Fruit fly (Drosophila melanogaster) whole organism, pupa: Measurements from ENCODE around the gene Ncc69.

ENCODE experiments used
- CG12605 ChIP-seq: fragments of 200-800 bp; sonication (Bioruptor generic); IDR thresholded peaks from 2 replicates; pipeline ENCODE4 v1.3.6; 2022; ENCODE audit warnings: missing biosample characterization, missing genetic modification characterization
- CG13204 ChIP-seq: fragments of 200-800 bp; sonication (Bioruptor generic); optimal IDR thresholded peaks from 2 replicates; lab custom pipeline; 2018; ENCODE audit warnings: missing biosample characterization, mild to moderate bottlenecking, missing genetic modification characterization, moderate library complexity
- CG14655 ChIP-seq: fragments of 200-800 bp; sonication (Bioruptor generic); optimal IDR thresholded peaks from 3 replicates; lab custom pipeline; 2017; ENCODE audit warnings: mild to moderate bottlenecking, missing biosample characterization, missing genetic modification reagents, missing genetic modification characterization
- CG15710 ChIP-seq: fragments of 200-800 bp; sonication (Bioruptor generic); optimal IDR thresholded peaks from 2 replicates; lab custom pipeline; 2018; ENCODE audit warnings: missing biosample characterization, mild to moderate bottlenecking, missing genetic modification characterization, moderate library complexity
- CG17806 ChIP-seq: fragments of 200-800 bp; sonication (Bioruptor generic); optimal IDR thresholded peaks from 2 replicates; lab custom pipeline; 2018; ENCODE audit warnings: missing biosample characterization, mild to moderate bottlenecking, missing genetic modification characterization, moderate library complexity
- CG32121 ChIP-seq: fragments of 200-800 bp; sonication (Bioruptor generic); IDR thresholded peaks from 2 replicates; pipeline ENCODE4 v1.3.6; 2022; ENCODE audit warnings: missing biosample characterization, missing genetic modification characterization
- CG34367 ChIP-seq: fragments of 200-800 bp; sonication (Bioruptor generic); optimal IDR thresholded peaks from 2 replicates; lab custom pipeline; 2018; ENCODE audit warnings: missing biosample characterization, mild to moderate bottlenecking, missing genetic modification characterization
- CG4496 ChIP-seq: fragments of 200-800 bp; sonication (Bioruptor generic); IDR thresholded peaks from 3 replicates; pipeline ENCODE4 v1.3.6; 2022; ENCODE audit warnings: missing biosample characterization, missing genetic modification characterization
- CG8159 ChIP-seq: fragments of 200-800 bp; sonication (Bioruptor generic); optimal IDR thresholded peaks from 3 replicates; lab custom pipeline; 2018; ENCODE audit warnings: missing biosample characterization, mild to moderate bottlenecking, missing genetic modification characterization, moderate library complexity
- CG8301 ChIP-seq: fragments of 200-800 bp; sonication (Bioruptor generic); optimal IDR thresholded peaks from 2 replicates; lab custom pipeline; 2018; ENCODE audit warnings: missing biosample characterization, mild to moderate bottlenecking, missing genetic modification characterization
- CG9948 ChIP-seq: fragments of 200-800 bp; sonication (Bioruptor generic); optimal IDR thresholded peaks from 2 replicates; lab custom pipeline; 2018; ENCODE audit warnings: missing biosample characterization, mild to moderate bottlenecking, missing genetic modification characterization, moderate library complexity
- D1 ChIP-seq: fragments of 200-800 bp; sonication (Bioruptor generic); optimal IDR thresholded peaks from 2 replicates; lab custom pipeline; 2018; ENCODE audit warnings: missing biosample characterization, mild to moderate bottlenecking, missing genetic modification characterization, moderate library complexity
- EcR ChIP-seq: fragments of 200-800 bp; sonication (Bioruptor generic); optimal IDR thresholded peaks from 3 replicates; lab custom pipeline; 2019; ENCODE audit warnings: missing biosample characterization, missing genetic modification characterization, mild to moderate bottlenecking, moderate library complexity, missing genetic modification reagents
- Ets98B ChIP-seq: fragments of 200-800 bp; sonication (Bioruptor generic); IDR thresholded peaks from 2 replicates; pipeline ENCODE4 v1.3.6; 2022; ENCODE audit warnings: missing biosample characterization, missing genetic modification characterization
- Pif1A ChIP-seq: fragments of 200-800 bp; sonication (Bioruptor generic); optimal IDR thresholded peaks from 3 replicates; lab custom pipeline; 2016; ENCODE audit warnings: missing biosample characterization, missing genetic modification characterization
- Pif1B ChIP-seq: fragments of 200-800 bp; sonication (Bioruptor generic); optimal IDR thresholded peaks from 3 replicates; lab custom pipeline; 2016; ENCODE audit warnings: missing biosample characterization, missing genetic modification characterization
- Snoo ChIP-seq: fragments of 200-800 bp; sonication (Bioruptor generic); optimal IDR thresholded peaks from 3 replicates; lab custom pipeline; 2017; ENCODE audit warnings: missing biosample characterization, mild to moderate bottlenecking, missing genetic modification characterization, inconsistent platforms
- fd96Ca ChIP-seq: fragments of 200-800 bp; sonication (Bioruptor generic); IDR thresholded peaks from 3 replicates; pipeline ENCODE4 v1.3.6; 2022; ENCODE audit warnings: missing biosample characterization, missing genetic modification characterization
- gl ChIP-seq: fragments of 200-800 bp; sonication (Bioruptor generic); optimal IDR thresholded peaks from 2 replicates; lab custom pipeline; 2018; ENCODE audit warnings: missing biosample characterization, mild to moderate bottlenecking, missing genetic modification characterization

Gene Ncc69

dm6 chr3L:12351440-12351839, 39.8 kb downstream of the Ncc69 start, which contains the start of gene CrzR:
CrzR (minus strand) TSS chr3L:12351544.
- no peak for TF ChIP-seq CG32121
- TF ChIP-seq Snoo (tag; lab: Kevin White, UChicago): no peak
- TF ChIP-seq EcR (GFP tag; lab: Kevin White, UChicago): no peak
- no peak for TF ChIP-seq Ets98B (GFP tag; lab: Robert Waterston, UW)
- TF ChIP-seq Pif1B (GFP tag; lab: Kevin White, UChicago): no peak
- TF ChIP-seq CG13204 (GFP tag; lab: Kevin White, UChicago): no peak
- no peak for TF ChIP-seq D1
- no peak for TF ChIP-seq CG34367 (tag; lab: Kevin White, UChicago)
- no peak for TF ChIP-seq CG12605 (GFP tag; lab: Robert Waterston, UW)
- no peak for TF ChIP-seq CG8159 (tag; lab: Kevin White, UChicago)
- TF ChIP-seq CG14655: no peak
- no peak for TF ChIP-seq fd96Ca (GFP tag; lab: Robert Waterston, UW)
- no peak for TF ChIP-seq CG17806 (tag; lab: Kevin White, UChicago)
- no peak for TF ChIP-seq CG15710 (tag; lab: Kevin White, UChicago)
- TF ChIP-seq gl (tag; lab: Kevin White, UChicago): no peak

dm6 chr3L:12350307-12350706, 40.9 kb downstream of the Ncc69 start:
- no peak for TF ChIP-seq CG4496 (GFP tag; lab: Robert Waterston, UW)
- TF ChIP-seq CG14655: no peak
- no peak for TF ChIP-seq gl (tag; lab: Kevin White, UChicago)
- TF ChIP-seq CG9948 (tag; lab: Kevin White, UChicago): no peak
- TF ChIP-seq, all 21 proteins: peak for 0

- TF ChIP-seq D1 (peak; percentile 37), CG8301 (tag; lab: Kevin White, UChicago) (no peak)
Observed at dm6 chr3L:12336339-12336738, 54.9 kb downstream of the Ncc69 start, which contains the start of gene CG10418. CG10418 (plus strand) TSS chr3L:12336676.

- TF ChIP-seq CG15710 (tag; lab: Kevin White, UChicago) (no peak), CG32121 (no peak), CG4496 (GFP tag; lab: Robert Waterston, UW) (no peak), Pif1A (GFP tag; lab: Kevin White, UChicago) (no peak), fd96Ca (GFP tag; lab: Robert Waterston, UW) (no peak), Ets98B (GFP tag; lab: Robert Waterston, UW) (no peak), CG12605 (GFP tag; lab: Robert Waterston, UW) (no peak), EcR (GFP tag; lab: Kevin White, UChicago) (no peak), D1 (no peak)
Observed at dm6 chr3L:12329549-12329948, 61.7 kb downstream of the Ncc69 start.

- TF ChIP-seq Snoo (tag; lab: Kevin White, UChicago) (no peak), CG15710 (tag; lab: Kevin White, UChicago) (no peak), CG8301 (tag; lab: Kevin White, UChicago) (no peak), CG12605 (GFP tag; lab: Robert Waterston, UW) (no peak), Pif1B (GFP tag; lab: Kevin White, UChicago) (no peak), CG17806 (tag; lab: Kevin White, UChicago) (no peak)
- TF ChIP-seq, all 21 proteins: peak for 0
Observed at dm6 chr3L:12328781-12329282, 62.4 kb downstream of the Ncc69 start, which contains the start of gene Lmx1a. Lmx1a (plus strand) TSS chr3L:12329232.

dm6 chr3L:12319782-12320181, 71.5 kb downstream of the Ncc69 start:
- TF ChIP-seq CG8301 (tag; lab: Kevin White, UChicago): no peak
- TF ChIP-seq fd96Ca (GFP tag; lab: Robert Waterston, UW): no peak
- no peak for TF ChIP-seq Ets98B (GFP tag; lab: Robert Waterston, UW)
- TF ChIP-seq CG4496 (GFP tag; lab: Robert Waterston, UW): no peak
- no peak for TF ChIP-seq CG15710 (tag; lab: Kevin White, UChicago)
- TF ChIP-seq, all 21 proteins: peak for 0
